Fruit fly (Drosophila melanogaster): ENCODE data around the gene CG7102.

The CG7102 gene

DNA sequence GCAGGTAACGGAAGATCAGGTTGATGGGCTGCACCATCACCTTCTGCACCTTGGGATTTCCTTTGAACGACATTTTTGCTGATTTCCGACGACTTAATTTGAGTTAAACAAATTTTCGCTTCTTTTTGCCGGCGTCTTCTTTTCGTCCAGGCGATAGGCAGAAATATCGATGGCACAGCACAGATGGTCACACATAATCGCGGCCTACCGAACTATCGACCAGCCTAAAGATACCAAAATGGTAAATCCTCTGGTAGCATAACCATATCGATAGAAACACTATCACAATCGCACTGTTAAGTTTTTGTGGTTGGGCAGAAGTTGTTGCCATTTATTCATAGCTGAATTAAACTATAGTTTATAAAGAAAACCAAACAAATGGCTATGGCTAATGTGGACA, 2.0 kb downstream of the CG7102 start, which contains the start of the genes SmE and CG34132 (continued):
- TF ChIP-seq CG17328 (GFP tag; IDR thresholded peaks at IDR 0.05) (no peak), CG31441 (GFP tag; IDR thresholded peaks at IDR 0.05) (no peak), otp (GFP tag; IDR thresholded peaks at IDR 0.05) (no peak), Abd-B (GFP tag; optimal IDR thresholded peaks at IDR 0.05) (no peak), Stat92E (GFP tag; optimal IDR thresholded peaks at IDR 0.05) (no peak), Neu2 (GFP tag; optimal IDR thresholded peaks at IDR 0.05; ENCODE audit: borderline replicate concordance) (no peak), CG15269 (tag; optimal IDR thresholded peaks at IDR 0.05) (no peak), CG6654 (GFP tag; optimal IDR thresholded peaks at IDR 0.05) (no peak), Opbp (GFP tag; IDR thresholded peaks at IDR 0.05; ENCODE audit: partially characterized antibody) (peak; percentile 98), CG15479 (GFP tag; optimal IDR thresholded peaks at IDR 0.05) (no peak), Lpt (GFP tag; optimal IDR thresholded peaks at IDR 0.05) (no peak), ap (GFP tag; IDR thresholded peaks at IDR 0.05) (no peak), CG4282 (GFP tag; optimal IDR thresholded peaks at IDR 0.05) (no peak), gfzf (GFP tag; optimal IDR thresholded peaks at IDR 0.05) (peak; percentile 57), Dp (GFP tag; optimal IDR thresholded peaks at IDR 0.05) (peak; percentile 56), disco-r (GFP tag; optimal IDR thresholded peaks at IDR 0.05) (no peak), bab2 (GFP tag; optimal IDR thresholded peaks at IDR 0.05) (no peak), CG14965 (GFP tag; optimal IDR thresholded peaks at IDR 0.05; ENCODE audit: borderline replicate concordance) (no peak), vfl (GFP tag; optimal IDR thresholded peaks at IDR 0.05) (no peak), CG15011 (GFP tag; optimal IDR thresholded peaks at IDR 0.05) (no peak), CG6765 (GFP tag; optimal IDR thresholded peaks at IDR 0.05) (no peak), zen2 (GFP tag; IDR thresholded peaks at IDR 0.05; ENCODE audit: partially characterized antibody) (peak; percentile 94), slou (GFP tag; optimal IDR thresholded peaks at IDR 0.05) (no peak), Elba2 (GFP tag; optimal IDR thresholded peaks at IDR 0.05) (no peak), tin (GFP tag; optimal IDR thresholded peaks at IDR 0.05) (no peak), chn (GFP tag; optimal IDR thresholded peaks at IDR 0.05) (no peak), E2f1 (GFP tag; IDR thresholded peaks at IDR 0.05) (no peak), CG6689 (GFP tag; IDR thresholded peaks at IDR 0.05) (no peak), vnd (GFP tag; IDR thresholded peaks at IDR 0.05; ENCODE audit: partially characterized antibody) (peak; percentile 95), ase (GFP tag; IDR thresholded peaks at IDR 0.05) (no peak), CG9876 (GFP tag; optimal IDR thresholded peaks at IDR 0.05) (no peak), CG3281 (GFP tag; optimal IDR thresholded peaks at IDR 0.05) (no peak), CG13624 (GFP tag; optimal IDR thresholded peaks at IDR 0.05) (no peak), exex (tag; optimal IDR thresholded peaks at IDR 0.05) (no peak), Sin3A (optimal IDR thresholded peaks at IDR 0.05) (peak; percentile 72), CG31365 (tag; optimal IDR thresholded peaks at IDR 0.05) (no peak), Fer3 (tag; optimal IDR thresholded peaks at IDR 0.05) (no peak), fru (optimal IDR thresholded peaks at IDR 0.05) (no peak), CG7786 (GFP tag; optimal IDR thresholded peaks at IDR 0.05) (no peak), fu2 (GFP tag; optimal IDR thresholded peaks at IDR 0.05) (no peak), danr (GFP tag; IDR thresholded peaks at IDR 0.05) (no peak), grau (tag; optimal IDR thresholded peaks at IDR 0.05) (no peak), CG1792 (GFP tag; optimal IDR thresholded peaks at IDR 0.05) (no peak), CG3995 (GFP tag; optimal IDR thresholded peaks at IDR 0.05) (peak; percentile 90), CG7556 (GFP tag; optimal IDR thresholded peaks at IDR 0.05) (no peak), Hmr (GFP tag; optimal IDR thresholded peaks at IDR 0.05) (no peak), HmgD (GFP tag; optimal IDR thresholded peaks at IDR 0.05) (peak; percentile 6), Bdp1 (GFP tag; optimal IDR thresholded peaks at IDR 0.05) (no peak), Mrtf (GFP tag; IDR thresholded peaks at IDR 0.05) (no peak), pfk (GFP tag; optimal IDR thresholded peaks at IDR 0.05) (no peak), CG14014 (GFP tag; IDR thresholded peaks at IDR 0.05) (no peak), CG14441 (GFP tag; IDR thresholded peaks at IDR 0.05) (no peak), Dip2 (GFP tag; IDR thresholded peaks at IDR 0.05) (no peak)
